Worm (Caenorhabditis elegans) whole organism, mixed stage, embryonic: Measurements from ENCODE around the gene K01A12.4.

Experiments used
- M03D4.4 ChIP-seq: sonication (generic microtip); optimal IDR thresholded peaks from 2 replicates; lab custom pipeline; 2017; ENCODE audit warnings: mild to moderate bottlenecking, missing genetic modification characterization, missing compliant biosample characterization
- bed-3 ChIP-seq: fragments of 200-800 bp; sonication (Bioruptor generic); optimal IDR thresholded peaks from 3 replicates; lab custom pipeline; 2018; ENCODE audit warnings: mild to moderate bottlenecking, missing genetic modification characterization, moderate library complexity, missing compliant biosample characterization
- ceh-43 ChIP-seq: fragments of 200-800 bp; sonication (Bioruptor generic); optimal IDR thresholded peaks from 2 replicates; lab custom pipeline; 2018; ENCODE audit warnings: mild to moderate bottlenecking, missing genetic modification characterization, moderate library complexity, missing compliant biosample characterization
- ceh-83 ChIP-seq: fragments of 200-800 bp; sonication (Bioruptor generic); optimal IDR thresholded peaks from 2 replicates; lab custom pipeline; 2018; ENCODE audit warnings: mild to moderate bottlenecking, missing genetic modification characterization, missing compliant biosample characterization
- ces-1 ChIP-seq: fragments of 150-350 bp; optimal IDR thresholded peaks from 2 replicates; lab custom pipeline; 2014; ENCODE audit warnings: missing biosample characterization, missing genetic modification reagents, missing genetic modification characterization
- elt-1 ChIP-seq: sonication (generic microtip); optimal IDR thresholded peaks from 2 replicates; lab custom pipeline; 2017; ENCODE audit warnings: missing genetic modification characterization, mild to moderate bottlenecking, missing compliant biosample characterization, antibody characterized with exemption, moderate library complexity, borderline replicate concordance; ENCODE audit not compliant: insufficient read depth
- elt-3 ChIP-seq: fragments of 150-350 bp; optimal IDR thresholded peaks from 2 replicates; lab custom pipeline; 2014; ENCODE audit warnings: missing biosample characterization, missing genetic modification characterization
- flh-1 ChIP-seq: fragments of 200-800 bp; sonication (Bioruptor generic); optimal IDR thresholded peaks from 2 replicates; lab custom pipeline; 2018; ENCODE audit warnings: mild to moderate bottlenecking, missing genetic modification characterization, moderate library complexity, missing compliant biosample characterization
- ham-2 ChIP-seq: fragments of 200-800 bp; sonication (Bioruptor generic); optimal IDR thresholded peaks from 2 replicates; lab custom pipeline; 2018; ENCODE audit warnings: mild to moderate bottlenecking, missing genetic modification characterization, missing compliant biosample characterization
- hlh-1 ChIP-seq: fragments of 150-350 bp; optimal IDR thresholded peaks from 2 replicates; lab custom pipeline; 2014; ENCODE audit warnings: missing biosample characterization, missing genetic modification reagents, missing genetic modification characterization
- lin-13 ChIP-seq: fragments of 150-350 bp; optimal IDR thresholded peaks from 2 replicates; lab custom pipeline; 2014; ENCODE audit warnings: missing biosample characterization, missing genetic modification characterization
- lin-32 ChIP-seq: fragments of 200-800 bp; sonication (Bioruptor generic); optimal IDR thresholded peaks from 2 replicates; lab custom pipeline; 2018; ENCODE audit warnings: mild to moderate bottlenecking, missing genetic modification characterization, missing compliant biosample characterization
- mab-5 ChIP-seq: fragments of 150-350 bp; optimal IDR thresholded peaks from 2 replicates; lab custom pipeline; 2014; ENCODE audit warnings: missing biosample characterization, missing genetic modification characterization
- mep-1 ChIP-seq: fragments of 150-350 bp; optimal IDR thresholded peaks from 2 replicates; lab custom pipeline; 2017; ENCODE audit warnings: missing biosample characterization, missing genetic modification reagents, missing genetic modification characterization, inconsistent platforms
- mls-2 ChIP-seq: sonication (generic microtip); optimal IDR thresholded peaks from 2 replicates; lab custom pipeline; 2016; ENCODE audit warnings: mild to moderate bottlenecking, missing genetic modification characterization, moderate library complexity, missing compliant biosample characterization
- nhr-12 ChIP-seq: fragments of 150-350 bp; optimal IDR thresholded peaks from 2 replicates; lab custom pipeline; 2014; ENCODE audit warnings: missing biosample characterization, missing genetic modification characterization
- nhr-2 ChIP-seq: fragments of 150-350 bp; optimal IDR thresholded peaks from 2 replicates; lab custom pipeline; 2014; ENCODE audit warnings: missing biosample characterization, missing genetic modification characterization
- nhr-237 ChIP-seq: fragments of 150-350 bp; optimal IDR thresholded peaks from 2 replicates; lab custom pipeline; 2014; ENCODE audit warnings: missing biosample characterization, missing genetic modification characterization
- nhr-28 ChIP-seq: fragments of 150-350 bp; optimal IDR thresholded peaks from 2 replicates; lab custom pipeline; 2014; ENCODE audit warnings: missing biosample characterization, missing genetic modification characterization
- nhr-76 ChIP-seq: sonication (generic microtip); optimal IDR thresholded peaks from 2 replicates; lab custom pipeline; 2017; ENCODE audit warnings: missing biosample characterization, missing genetic modification characterization
- pha-4 ChIP-seq: fragments of 150-350 bp; optimal IDR thresholded peaks from 2 replicates; lab custom pipeline; 2018; ENCODE audit warnings: missing biosample characterization, missing genetic modification reagents, missing genetic modification characterization
- sem-2 ChIP-seq: fragments of 200-800 bp; sonication (Bioruptor generic); optimal IDR thresholded peaks from 2 replicates; lab custom pipeline; 2018; ENCODE audit warnings: mild to moderate bottlenecking, missing genetic modification characterization, missing compliant biosample characterization
- snpc-4 ChIP-seq: fragments of 150-350 bp; optimal IDR thresholded peaks from 2 replicates; lab custom pipeline; 2014; ENCODE audit warnings: missing biosample characterization, missing genetic modification characterization
- sptf-1 ChIP-seq: sonication (generic microtip); optimal IDR thresholded peaks from 2 replicates; lab custom pipeline; 2017; ENCODE audit warnings: mild to moderate bottlenecking, missing genetic modification characterization, moderate library complexity, missing compliant biosample characterization
- tbx-8 ChIP-seq: fragments of 200-800 bp; sonication (Bioruptor generic); optimal IDR thresholded peaks from 2 replicates; lab custom pipeline; 2018; ENCODE audit warnings: mild to moderate bottlenecking, missing genetic modification characterization, moderate library complexity, missing compliant biosample characterization
- unc-120 ChIP-seq: sonication (generic microtip); optimal IDR thresholded peaks from 2 replicates; lab custom pipeline; 2017; ENCODE audit warnings: missing genetic modification characterization, missing compliant biosample characterization; ENCODE audit not compliant: poor library complexity, severe bottlenecking
- unc-39 ChIP-seq: fragments of 150-350 bp; optimal IDR thresholded peaks from 2 replicates; lab custom pipeline; 2014; ENCODE audit warnings: missing biosample characterization, missing genetic modification characterization
- unc-62 ChIP-seq: fragments of 150-350 bp; optimal IDR thresholded peaks from 2 replicates; lab custom pipeline; 2014; ENCODE audit warnings: missing biosample characterization, missing genetic modification reagents, missing genetic modification characterization
- zip-8 ChIP-seq: fragments of 150-350 bp; optimal IDR thresholded peaks from 2 replicates; lab custom pipeline; 2014; ENCODE audit warnings: missing biosample characterization, missing genetic modification characterization
- ztf-11 ChIP-seq: fragments of 150-350 bp; optimal IDR thresholded peaks from 2 replicates; lab custom pipeline; 2014; ENCODE audit warnings: missing biosample characterization, missing genetic modification characterization

K01A12.4 gene

ce11 chrX:8599725-8600124, 11.0 kb upstream of the K01A12.4 start:
- peak; percentile 12 for TF ChIP-seq ces-1 (GFP tag; lab: Kevin White, UChicago)
- no peak for TF ChIP-seq ceh-83 (GFP tag; lab: Kevin White, UChicago)
- peak; percentile 30 for TF ChIP-seq mls-2 (tag; lab: Kevin White, UChicago)

- TF ChIP-seq ham-2 (GFP tag; lab: Kevin White, UChicago) (no peak), bed-3 (GFP tag; lab: Kevin White, UChicago) (no peak), pha-4 (tag; lab: Kevin White, UChicago) (no peak), mep-1 (tag; lab: Kevin White, UChicago) (no peak), snpc-4 (tag; lab: Kevin White, UChicago) (no peak), ceh-43 (no peak), ceh-83 (GFP tag; lab: Kevin White, UChicago) (no peak), unc-62 (GFP tag; lab: Kevin White, UChicago) (no peak), lin-32 (no peak), tbx-8 (GFP tag; lab: Kevin White, UChicago) (no peak), nhr-237 (no peak), zip-8 (tag; lab: Kevin White, UChicago) (no peak), nhr-12 (no peak), ztf-11 (tag; lab: Kevin White, UChicago) (no peak), mls-2 (tag; lab: Kevin White, UChicago) (no peak), flh-1 (GFP tag; lab: Kevin White, UChicago) (no peak), ces-1 (GFP tag; lab: Kevin White, UChicago) (no peak), M03D4.4 (tag; lab: Kevin White, UChicago) (no peak), unc-39 (no peak)
These were observed 9.5 kb upstream of the K01A12.4 start, which contains the start of gene F18E9.1 for ce11 chrX:8601235-8601634. TSS of gene F18E9.1 (plus strand) at chrX:8601535.

- TF ChIP-seq ztf-11 (tag; lab: Kevin White, UChicago): no peak
- TF ChIP-seq nhr-237: no peak
- TF ChIP-seq sem-2 (GFP tag; lab: Kevin White, UChicago): no peak
- TF ChIP-seq nhr-76 (tag; lab: Kevin White, UChicago): no peak
- TF ChIP-seq hlh-1 (tag; lab: Kevin White, UChicago): no peak
- peak; percentile 63 for TF ChIP-seq ceh-83 (GFP tag; lab: Kevin White, UChicago)
- peak; percentile 62 for TF ChIP-seq M03D4.4 (tag; lab: Kevin White, UChicago)
- no peak for TF ChIP-seq zip-8 (tag; lab: Kevin White, UChicago)
- no peak for TF ChIP-seq elt-3 (tag; lab: Kevin White, UChicago)
- TF ChIP-seq elt-1 (tag; lab: Kevin White, UChicago): no peak
- TF ChIP-seq bed-3 (GFP tag; lab: Kevin White, UChicago): no peak
- TF ChIP-seq ceh-43: peak; percentile 55
- TF ChIP-seq nhr-2 (tag; lab: Kevin White, UChicago): no peak
- TF ChIP-seq ces-1 (GFP tag; lab: Kevin White, UChicago): no peak
- TF ChIP-seq mls-2 (tag; lab: Kevin White, UChicago): peak; percentile 53
- TF ChIP-seq unc-39: no peak
- no peak for TF ChIP-seq mep-1 (tag; lab: Kevin White, UChicago)
- TF ChIP-seq ham-2 (GFP tag; lab: Kevin White, UChicago): no peak
- no peak for TF ChIP-seq lin-32
- TF ChIP-seq unc-120: peak; percentile 21
- TF ChIP-seq sptf-1 (tag; lab: Kevin White, UChicago): peak; percentile 79
- no peak for TF ChIP-seq pha-4 (tag; lab: Kevin White, UChicago)
- no peak for TF ChIP-seq nhr-28 (tag; lab: Kevin White, UChicago)
- no peak for TF ChIP-seq tbx-8 (GFP tag; lab: Kevin White, UChicago)
- no peak for TF ChIP-seq snpc-4 (tag; lab: Kevin White, UChicago)
- no peak for TF ChIP-seq flh-1 (GFP tag; lab: Kevin White, UChicago)
These were observed 7.8 kb upstream of the K01A12.4 start for ce11 chrX:8602722-8603427.

- TF ChIP-seq nhr-28 (tag; lab: Kevin White, UChicago): no peak
- TF ChIP-seq elt-1 (tag; lab: Kevin White, UChicago): no peak
- TF ChIP-seq ham-2 (GFP tag; lab: Kevin White, UChicago): no peak
- no peak for TF ChIP-seq nhr-2 (tag; lab: Kevin White, UChicago)
- TF ChIP-seq lin-13: no peak
- no peak for TF ChIP-seq unc-62 (GFP tag; lab: Kevin White, UChicago)
- no peak for TF ChIP-seq lin-32
- TF ChIP-seq mls-2 (tag; lab: Kevin White, UChicago): no peak
- TF ChIP-seq sptf-1 (tag; lab: Kevin White, UChicago): no peak
- no peak for TF ChIP-seq mab-5 (tag; lab: Kevin White, UChicago)
These were observed 6.5 kb upstream of the K01A12.4 start for ce11 chrX:8604160-8604559.
